Fruit fly (Drosophila melanogaster) ovary, adult (tissue): ENCODE data around the gene Pgant8.

Experiments
- CG17801 ChIP-seq: fragments of 200-800 bp; optimal IDR thresholded peaks from 2 replicates; lab custom pipeline; 2019; ENCODE audit warnings: missing biosample characterization, mild to moderate bottlenecking, missing genetic modification characterization, moderate library complexity; ENCODE audit not compliant: partially characterized antibody

The Pgant8 gene

DNA sequence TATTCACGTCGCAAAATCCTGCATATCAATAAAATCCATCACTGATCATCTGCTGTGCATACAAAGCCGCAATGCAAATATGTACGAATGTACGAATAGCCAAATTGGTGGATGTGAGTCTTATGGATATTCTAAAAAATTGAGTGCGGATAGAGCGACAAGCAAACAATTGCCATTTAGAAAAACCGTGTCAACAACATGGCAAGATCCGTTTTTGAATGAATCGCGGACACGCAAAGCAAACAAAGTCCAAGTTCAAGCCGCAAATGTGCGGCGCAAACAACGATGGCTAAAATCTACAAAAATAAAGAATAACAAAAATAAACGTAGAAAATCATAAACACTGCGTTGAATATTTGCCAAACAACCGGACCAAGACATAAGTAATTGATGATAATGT, 5.8 kb downstream of the Pgant8 start:
- no peak for TF ChIP-seq CG17801 (GFP tag; lab: Kevin White, UChicago)

DNA sequence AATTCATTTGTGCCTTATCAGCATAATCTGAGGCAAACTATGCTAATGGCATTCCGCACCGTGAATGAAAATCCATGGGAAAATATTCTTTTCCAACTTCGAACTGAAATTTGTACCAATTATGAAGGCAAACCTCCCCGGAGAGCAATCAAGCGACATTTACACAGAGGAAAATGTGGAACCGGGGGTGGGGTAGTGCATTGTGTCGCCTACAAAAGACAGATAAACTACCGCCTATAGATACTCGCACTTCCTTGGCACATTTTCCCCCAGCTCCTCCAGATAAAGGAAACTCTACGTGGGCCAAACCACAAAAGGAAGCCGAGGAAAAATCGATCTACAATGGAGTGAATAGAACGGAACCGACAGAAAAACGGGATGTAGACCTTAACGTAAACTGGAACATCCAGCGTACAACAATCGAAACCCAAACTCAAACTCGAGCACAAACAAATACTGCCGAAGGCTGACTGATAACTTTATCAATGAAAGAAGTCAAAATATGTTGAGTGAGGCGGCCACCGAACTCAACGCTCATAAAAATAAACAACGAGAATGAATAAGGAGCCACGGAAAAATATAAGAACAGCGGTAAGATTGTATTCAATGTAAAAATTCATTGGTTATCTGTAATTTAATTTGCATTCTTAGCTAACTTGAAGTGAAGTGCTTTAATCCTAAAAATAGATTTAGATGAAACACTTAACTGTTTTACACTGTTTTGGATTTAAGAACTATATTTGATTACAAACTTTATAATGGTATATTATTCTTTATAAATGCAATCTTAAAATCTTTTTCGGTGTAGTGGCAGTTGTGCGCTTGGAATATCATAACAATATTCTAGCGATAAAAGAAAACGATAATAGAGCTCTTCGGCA, 7.3 kb downstream of the Pgant8 start:
- TF ChIP-seq CG17801 (GFP tag; lab: Kevin White, UChicago): no peak

- TF ChIP-seq CG17801 (GFP tag; lab: Kevin White, UChicago): no peak
These were observed 8.3 kb downstream of the Pgant8 start, which contains the start of gene CG34451 for dm6 chr3L:15691968-15692367. Gene CG34451 (minus strand): TSS chr3L:15692068.

DNA sequence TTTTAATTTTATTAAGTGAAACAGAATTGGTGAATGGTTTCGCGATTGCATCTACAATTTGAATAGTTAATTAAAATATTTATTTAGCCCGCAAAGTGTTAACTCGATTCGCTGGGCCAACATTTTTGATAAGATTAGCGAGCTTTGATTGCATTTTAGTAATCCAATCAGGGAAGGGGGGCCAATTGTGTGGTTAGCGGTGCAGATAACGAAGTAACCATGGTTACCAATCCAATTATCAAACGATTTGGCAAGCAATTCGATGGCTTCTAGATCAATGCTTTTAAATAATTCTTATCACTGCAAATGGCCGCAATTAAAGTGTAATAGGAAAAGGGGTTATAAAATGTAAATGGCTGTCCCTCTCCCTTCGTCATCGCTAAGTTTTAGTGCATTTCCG, 8.7 kb downstream of the Pgant8 start:
- no peak for TF ChIP-seq CG17801 (GFP tag; lab: Kevin White, UChicago)

dm6 chr3L:15692794-15693532, 9.3 kb downstream of the Pgant8 start:
- no peak for TF ChIP-seq CG17801 (GFP tag; lab: Kevin White, UChicago)

DNA sequence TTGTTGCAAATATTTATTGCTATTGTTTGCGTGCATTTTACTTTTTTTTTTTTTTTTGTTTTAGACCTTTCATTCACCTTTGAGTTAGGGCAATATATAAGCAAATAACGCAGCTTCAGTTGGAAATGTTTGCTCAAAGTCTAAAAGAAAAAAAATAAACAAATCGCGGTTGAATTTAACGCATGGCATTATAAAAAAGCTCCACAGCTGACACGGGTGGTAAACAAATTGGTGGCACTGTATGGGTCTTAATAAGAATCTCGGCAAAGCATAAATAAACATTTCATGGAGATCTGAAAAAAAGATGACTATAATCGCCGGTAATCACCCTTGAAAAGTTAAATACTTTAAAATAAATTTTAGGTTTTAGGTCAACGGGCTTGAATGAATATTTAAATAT, 10.7 kb downstream of the Pgant8 start:
- no peak for TF ChIP-seq CG17801 (GFP tag; lab: Kevin White, UChicago)

DNA sequence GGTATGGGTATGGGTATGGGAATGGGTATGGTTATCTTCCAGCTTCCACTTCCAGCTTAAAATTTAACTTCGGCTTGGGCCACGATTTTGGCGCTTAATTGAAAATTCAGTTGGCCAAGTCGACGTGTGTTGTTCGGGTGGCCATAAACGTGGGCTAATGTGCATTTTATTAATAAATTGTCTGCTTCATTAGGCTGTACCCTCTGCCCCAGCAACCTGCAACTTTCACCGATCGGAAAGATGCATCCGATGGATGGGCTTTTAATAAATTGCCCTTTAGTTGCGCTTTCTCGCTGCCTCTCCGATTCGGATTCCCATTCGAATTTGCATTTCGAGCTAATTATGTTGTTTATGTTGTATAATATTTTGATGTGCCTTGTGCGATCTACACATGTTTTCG, 11.5 kb downstream of the Pgant8 start:
- no peak for TF ChIP-seq CG17801 (GFP tag; lab: Kevin White, UChicago)

DNA sequence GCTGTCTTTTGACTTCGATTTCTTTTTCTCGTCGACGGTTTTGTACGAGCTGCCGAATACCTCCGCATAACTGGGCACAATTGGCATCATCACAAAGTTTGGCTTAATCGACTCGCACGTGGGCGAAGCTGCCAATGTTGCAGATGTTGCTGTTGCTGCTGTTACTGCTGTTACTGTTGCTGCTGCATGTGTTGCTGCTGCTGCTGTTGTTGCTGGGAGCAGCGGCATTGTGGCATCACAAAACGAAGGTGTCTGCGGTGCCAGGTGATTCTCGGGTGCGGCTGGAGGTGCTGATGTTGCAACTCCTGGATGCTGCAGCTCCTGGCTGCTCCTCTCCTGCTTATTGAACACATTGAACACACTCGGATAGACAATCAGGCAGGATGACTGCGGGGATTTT, 14.2 kb downstream of the Pgant8 start:
- no peak for TF ChIP-seq CG17801 (GFP tag; lab: Kevin White, UChicago)

DNA sequence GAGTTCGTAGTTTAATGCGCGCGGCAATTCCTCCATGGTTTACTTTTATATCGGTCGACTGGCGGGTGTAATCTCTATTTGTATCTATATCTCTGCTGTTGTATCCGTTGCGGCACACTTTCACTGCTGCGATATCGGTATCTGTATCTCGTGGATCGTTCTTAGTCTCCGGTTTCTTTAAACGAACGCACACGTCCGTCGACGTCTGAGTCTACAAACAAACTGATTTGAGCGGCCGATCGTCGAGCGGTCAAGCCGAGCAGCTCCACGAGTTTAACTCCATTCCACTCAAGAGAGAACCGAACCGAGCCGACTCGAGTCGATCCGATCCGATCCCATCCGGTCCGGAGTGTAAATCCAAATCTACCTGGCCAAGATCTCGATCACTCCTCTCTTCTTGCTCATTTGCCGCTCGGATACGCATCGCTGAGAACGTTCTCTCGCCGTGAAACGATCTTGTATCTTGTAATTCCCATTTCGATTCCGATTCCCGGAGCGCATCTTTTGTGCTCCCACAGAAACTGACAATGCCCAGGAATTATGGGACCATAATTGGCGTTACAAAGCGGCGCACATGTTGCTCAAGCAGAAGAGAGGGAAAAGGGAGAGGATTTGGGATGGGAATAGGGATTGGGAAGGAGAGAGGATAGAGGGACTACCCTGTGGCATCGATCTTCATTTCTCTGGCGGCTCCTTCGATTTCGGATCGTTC, 16.1 kb downstream of the Pgant8 start, which contains the start of gene comm2:
Gene comm2 (minus strand): TSS at position 225 of the 712 bp plus-strand sequence.
- no peak for TF ChIP-seq CG17801 (GFP tag; lab: Kevin White, UChicago)

- no peak for TF ChIP-seq CG17801 (GFP tag; lab: Kevin White, UChicago)
These were observed 16.8 kb downstream of the Pgant8 start for dm6 chr3L:15700338-15700966.

DNA sequence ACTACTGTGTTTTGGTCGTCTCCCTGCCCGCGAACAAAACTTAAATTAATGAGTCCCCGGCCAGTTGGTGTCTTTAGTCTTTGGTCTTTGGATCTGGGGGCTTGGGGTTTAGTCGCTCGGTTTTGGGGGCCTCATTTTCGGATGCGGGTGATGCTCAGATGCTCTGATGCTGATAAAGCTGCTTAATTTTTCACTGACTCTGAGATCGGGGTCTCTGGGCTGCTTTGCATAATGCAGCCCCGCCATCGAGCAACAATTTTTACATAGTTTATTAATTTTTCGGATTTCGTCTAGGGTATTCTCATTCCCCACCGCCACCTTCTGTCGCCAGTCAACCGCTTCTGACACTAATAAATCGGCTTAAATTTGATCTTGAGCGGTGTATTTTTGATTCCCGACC, 18.5 kb downstream of the Pgant8 start:
- no peak for TF ChIP-seq CG17801 (GFP tag; lab: Kevin White, UChicago)

DNA sequence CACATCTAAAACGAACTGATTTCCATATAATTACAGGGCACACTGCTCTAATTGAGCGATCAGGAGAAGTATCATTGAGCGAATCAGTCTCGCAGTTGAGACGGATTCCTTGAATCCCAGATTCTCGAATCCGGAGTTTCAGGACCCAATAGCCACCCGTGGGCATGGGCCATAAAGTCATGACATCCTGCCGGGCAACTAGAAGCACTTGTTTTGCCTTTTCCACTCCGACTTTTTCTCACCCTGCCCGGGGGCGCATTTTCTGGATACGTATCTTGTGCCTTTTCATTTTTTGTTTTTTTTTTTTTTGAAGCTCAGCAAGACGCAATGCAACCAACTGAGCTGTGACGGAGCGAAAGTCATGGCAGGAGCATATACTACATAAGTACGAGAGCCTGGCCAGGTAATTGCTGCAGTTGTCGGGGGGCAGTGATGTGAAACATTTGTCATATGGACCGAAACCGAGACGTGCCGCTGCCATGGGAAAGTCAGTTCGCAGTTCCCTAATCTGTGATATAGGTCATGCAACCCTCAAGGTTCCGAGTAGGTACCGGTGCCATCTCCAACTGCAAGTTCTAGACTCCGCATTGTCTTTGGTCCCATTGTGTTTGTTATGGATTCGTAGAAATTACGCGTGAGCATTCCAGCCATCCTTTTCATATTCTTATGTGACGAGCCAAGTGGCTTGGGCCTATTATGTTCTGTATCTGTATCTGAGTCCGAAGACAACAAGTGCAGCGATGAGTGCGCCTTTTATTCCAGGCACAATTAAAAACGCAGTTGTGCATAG, 19.9 kb downstream of the Pgant8 start:
- TF ChIP-seq CG17801 (GFP tag; lab: Kevin White, UChicago): no peak

dm6 chr3L:15704250-15704985, 20.7 kb downstream of the Pgant8 start:
- TF ChIP-seq CG17801 (GFP tag; lab: Kevin White, UChicago): no peak
